Worm (Caenorhabditis elegans) whole organism, L4 larva: ENCODE measurements around the gene srz-97.

Experiments used
- F10B5.3 ChIP-seq: sonication (generic microtip); optimal IDR thresholded peaks from 2 replicates; lab custom pipeline; 2016; ENCODE audit warnings: mild to moderate bottlenecking, missing genetic modification characterization, missing compliant biosample characterization
- F37D6.2 ChIP-seq: sonication (generic microtip); optimal IDR thresholded peaks from 2 replicates; lab custom pipeline; 2016; ENCODE audit warnings: mild to moderate bottlenecking, missing genetic modification characterization, missing compliant biosample characterization
- F49E8.2 ChIP-seq: sonication (generic microtip); optimal IDR thresholded peaks from 2 replicates; lab custom pipeline; 2016; ENCODE audit warnings: missing compliant biosample characterization, mild to moderate bottlenecking, missing genetic modification characterization, borderline replicate concordance
- Y105C5A.15 ChIP-seq: fragments of 200-800 bp; sonication (Bioruptor generic); IDR thresholded peaks from 2 replicates; pipeline ENCODE4 v1.3.6; 2022; ENCODE audit warnings: missing genetic modification characterization, missing compliant biosample characterization
- Y48G9A.11 ChIP-seq: fragments of 200-800 bp; sonication (Bioruptor generic); IDR thresholded peaks from 2 replicates; pipeline ENCODE4 v1.3.6; 2022; ENCODE audit warnings: missing genetic modification reagents, missing genetic modification characterization, missing compliant biosample characterization
- Y5F2A.4 ChIP-seq: fragments of 200-800 bp; sonication (Bioruptor generic); optimal IDR thresholded peaks from 2 replicates; lab custom pipeline; 2018; ENCODE audit warnings: mild to moderate bottlenecking, missing genetic modification characterization, missing compliant biosample characterization
- ZK337.2 ChIP-seq: fragments of 200-800 bp; sonication (Bioruptor generic); IDR thresholded peaks from 2 replicates; pipeline ENCODE4 v1.3.6; 2022; ENCODE audit warnings: missing genetic modification reagents, missing genetic modification characterization, missing compliant biosample characterization
- aha-1 ChIP-seq: fragments of 150-350 bp; peaks from one replicate; lab custom pipeline; 2014; ENCODE audit warnings: missing biosample characterization, missing genetic modification characterization
- ceh-20 ChIP-seq: fragments of 200-800 bp; sonication (Bioruptor generic); IDR thresholded peaks from 2 replicates; pipeline ENCODE4 v1.3.6; 2022; ENCODE audit warnings: missing genetic modification reagents, missing genetic modification characterization, missing compliant biosample characterization
- ceh-82 ChIP-seq: sonication (generic microtip); optimal IDR thresholded peaks from 2 replicates; lab custom pipeline; 2017; ENCODE audit warnings: missing biosample characterization, missing genetic modification characterization
- cey-2 ChIP-seq: sonication (generic microtip); optimal IDR thresholded peaks from 3 replicates; lab custom pipeline; 2017; ENCODE audit warnings: missing genetic modification characterization, mild to moderate bottlenecking, missing compliant biosample characterization, antibody characterized with exemption, borderline replicate concordance; ENCODE audit not compliant: insufficient read depth
- ctbp-1 ChIP-seq: fragments of 200-800 bp; sonication (Bioruptor generic); IDR thresholded peaks from 2 replicates; pipeline ENCODE4 v1.3.6; 2022; ENCODE audit warnings: missing genetic modification reagents, missing genetic modification characterization, missing compliant biosample characterization
- daf-16 ChIP-seq, 3 experiments: sonication (generic microtip); optimal IDR thresholded peaks; 2 replicates each; lab custom pipeline; 2016 to 2017; ENCODE audit warnings: missing genetic modification characterization in 3 of 3, missing genetic modification reagents in 3 of 3, mild to moderate bottlenecking in 2 of 3, missing compliant biosample characterization in 2 of 3, missing biosample characterization in 1 of 3, moderate library complexity in 1 of 3
- daf-19 ChIP-seq: fragments of 200-800 bp; sonication (Bioruptor generic); conservative IDR thresholded peaks from 2 replicates; pipeline ENCODE4 v1.3.6; 2022; ENCODE audit warnings: missing genetic modification characterization, missing compliant biosample characterization
- dmd-6 ChIP-seq: fragments of 200-800 bp; sonication (Bioruptor generic); IDR thresholded peaks from 2 replicates; pipeline ENCODE4 v1.3.6; 2022; ENCODE audit warnings: missing genetic modification reagents, missing genetic modification characterization, missing compliant biosample characterization
- dmd-8 ChIP-seq: fragments of 200-800 bp; sonication (Bioruptor generic); IDR thresholded peaks from 2 replicates; pipeline ENCODE4 v1.3.6; 2022; ENCODE audit warnings: missing genetic modification characterization, missing compliant biosample characterization
- dmd-9 ChIP-seq: fragments of 200-800 bp; sonication (Bioruptor generic); IDR thresholded peaks from 2 replicates; pipeline ENCODE4 v1.3.6; 2022; ENCODE audit warnings: missing genetic modification reagents, missing genetic modification characterization, missing compliant biosample characterization
- dpl-1 ChIP-seq: fragments of 150-350 bp; optimal IDR thresholded peaks from 2 replicates; lab custom pipeline; 2014; ENCODE audit warnings: missing biosample characterization, missing genetic modification reagents, missing genetic modification characterization
- dve-1 ChIP-seq: sonication (generic microtip); optimal IDR thresholded peaks from 2 replicates; lab custom pipeline; 2017; ENCODE audit warnings: antibody characterized with exemption, mild to moderate bottlenecking, missing genetic modification characterization, missing compliant biosample characterization; ENCODE audit not compliant: insufficient read depth
- egl-27 ChIP-seq: sonication (generic microtip); optimal IDR thresholded peaks from 3 replicates; lab custom pipeline; 2017; ENCODE audit warnings: missing biosample characterization, missing genetic modification reagents, missing genetic modification characterization
- hif-1 ChIP-seq, 2 experiments: sonication (generic microtip); optimal IDR thresholded peaks; 2 replicates each; lab custom pipeline; 2016 to 2017; ENCODE audit warnings: missing compliant biosample characterization in 2 of 2, missing genetic modification characterization in 2 of 2, missing genetic modification reagents in 2 of 2, missing genotype in 2 of 2, mild to moderate bottlenecking in 1 of 2
- hlh-11 ChIP-seq: fragments of 200-800 bp; sonication (Bioruptor generic); optimal IDR thresholded peaks from 2 replicates; lab custom pipeline; 2018; ENCODE audit warnings: mild to moderate bottlenecking, missing genetic modification characterization, missing compliant biosample characterization
- hmg-1.1 ChIP-seq: fragments of 200-800 bp; sonication (Bioruptor generic); IDR thresholded peaks from 2 replicates; pipeline ENCODE4 v1.3.6; 2022; ENCODE audit warnings: missing genetic modification reagents, missing genetic modification characterization, missing compliant biosample characterization
- lim-7 ChIP-seq: fragments of 200-800 bp; sonication (Bioruptor generic); IDR thresholded peaks from 2 replicates; pipeline ENCODE4 v1.3.6; 2022; ENCODE audit warnings: missing genetic modification characterization, missing compliant biosample characterization
- lin-13 ChIP-seq: fragments of 150-350 bp; optimal IDR thresholded peaks from 2 replicates; lab custom pipeline; 2014; ENCODE audit warnings: missing biosample characterization, missing genetic modification reagents, missing genetic modification characterization
- lin-15B ChIP-seq: fragments of 150-350 bp; sonication (generic microtip); optimal IDR thresholded peaks from 3 replicates; lab custom pipeline; 2014; ENCODE audit warnings: missing biosample characterization, missing genetic modification characterization
- lin-38 ChIP-seq: fragments of 200-800 bp; sonication (Bioruptor generic); IDR thresholded peaks from 2 replicates; pipeline ENCODE4 v1.3.6; 2022; ENCODE audit warnings: missing genetic modification reagents, missing genetic modification characterization, missing compliant biosample characterization
- lin-39 ChIP-seq: fragments of 150-350 bp; optimal IDR thresholded peaks from 2 replicates; lab custom pipeline; 2014; ENCODE audit warnings: missing biosample characterization, missing genetic modification reagents, missing genetic modification characterization
- lsy-2 ChIP-seq, 2 experiments: fragments of 150-350 bp in 1 of 2; sonication (generic microtip) in 1 of 2; optimal IDR thresholded peaks; 2 replicates each; lab custom pipeline; 2014 to 2017; ENCODE audit warnings: missing biosample characterization in 2 of 2, missing genetic modification characterization in 2 of 2
- mep-1 ChIP-seq: fragments of 150-350 bp; sonication (generic microtip); optimal IDR thresholded peaks from 3 replicates; lab custom pipeline; 2014; ENCODE audit warnings: missing biosample characterization, missing genetic modification characterization
- mes-2 ChIP-seq: sonication (generic microtip); optimal IDR thresholded peaks from 2 replicates; lab custom pipeline; 2016; ENCODE audit warnings: missing genotype, mild to moderate bottlenecking, missing genetic modification characterization, missing compliant biosample characterization; ENCODE audit not compliant: poor library complexity, severe bottlenecking
- nhr-102 ChIP-seq: sonication (generic microtip); optimal IDR thresholded peaks from 2 replicates; lab custom pipeline; 2016; ENCODE audit warnings: mild to moderate bottlenecking, missing genetic modification characterization, moderate library complexity, missing compliant biosample characterization
- nhr-11 ChIP-seq: fragments of 150-350 bp; optimal IDR thresholded peaks from 2 replicates; lab custom pipeline; 2014; ENCODE audit warnings: missing biosample characterization, missing genetic modification characterization
- nhr-111 ChIP-seq: fragments of 200-800 bp; sonication (Bioruptor generic); optimal IDR thresholded peaks from 2 replicates; lab custom pipeline; 2018; ENCODE audit warnings: mild to moderate bottlenecking, missing genetic modification characterization, missing compliant biosample characterization
- nhr-237 ChIP-seq: sonication (generic microtip); optimal IDR thresholded peaks from 2 replicates; lab custom pipeline; 2017; ENCODE audit warnings: missing biosample characterization, missing genetic modification characterization
- nhr-25 ChIP-seq: sonication (generic microtip); optimal IDR thresholded peaks from 2 replicates; lab custom pipeline; 2017; ENCODE audit warnings: missing genetic modification characterization, mild to moderate bottlenecking, missing compliant biosample characterization, antibody characterized with exemption, moderate library complexity, borderline replicate concordance; ENCODE audit not compliant: insufficient read depth
- nhr-42 ChIP-seq: fragments of 200-800 bp; sonication (Bioruptor generic); IDR thresholded peaks from 2 replicates; pipeline ENCODE4 v1.3.6; 2022; ENCODE audit warnings: missing genetic modification characterization, missing compliant biosample characterization
- nhr-6 ChIP-seq: fragments of 150-350 bp; optimal IDR thresholded peaks from 2 replicates; lab custom pipeline; 2014; ENCODE audit warnings: missing biosample characterization, missing genetic modification characterization
- pqm-1 ChIP-seq: sonication (generic microtip); optimal IDR thresholded peaks from 2 replicates; lab custom pipeline; 2017; ENCODE audit warnings: missing biosample characterization, missing genetic modification characterization
- rbr-2 ChIP-seq: sonication (generic microtip); optimal IDR thresholded peaks from 2 replicates; lab custom pipeline; 2016; ENCODE audit warnings: missing genotype, missing genetic modification characterization, missing compliant biosample characterization
- snpc-1.2 ChIP-seq: fragments of 200-800 bp; sonication (Bioruptor generic); IDR thresholded peaks from 2 replicates; pipeline ENCODE4 v1.3.6; 2022; ENCODE audit warnings: missing genetic modification reagents, missing genetic modification characterization, missing compliant biosample characterization
- tag-97 ChIP-seq: fragments of 200-800 bp; sonication (Bioruptor generic); IDR thresholded peaks from 2 replicates; pipeline ENCODE4 v1.3.6; 2022; ENCODE audit warnings: missing genetic modification characterization, missing compliant biosample characterization
- unc-130 ChIP-seq: sonication (generic microtip); optimal IDR thresholded peaks from 2 replicates; lab custom pipeline; 2016; ENCODE audit warnings: missing genetic modification reagents, missing genetic modification characterization, missing compliant biosample characterization
- unc-62 ChIP-seq, 3 experiments: fragments of 150-350 bp in 1 of 3; sonication (generic microtip); optimal IDR thresholded peaks in 2 of 3; peaks in 1 of 3; 1 replicate in 1 of 3; 2 replicates in 2 of 3; lab custom pipeline; 2014 to 2017; ENCODE audit warnings: missing biosample characterization in 3 of 3, missing genetic modification characterization in 3 of 3, missing genetic modification reagents in 3 of 3, missing genotype in 1 of 3
- zfp-2 ChIP-seq: sonication (generic microtip); optimal IDR thresholded peaks from 2 replicates; lab custom pipeline; 2016; ENCODE audit warnings: mild to moderate bottlenecking, missing genetic modification characterization, missing compliant biosample characterization
- zfp-3 ChIP-seq: fragments of 200-800 bp; sonication (Bioruptor generic); conservative IDR thresholded peaks from 2 replicates; pipeline ENCODE4 v1.3.6; 2022; ENCODE audit warnings: missing genetic modification reagents, missing genetic modification characterization, missing compliant biosample characterization
- ztf-7 ChIP-seq: fragments of 150-350 bp; optimal IDR thresholded peaks from 2 replicates; lab custom pipeline; 2014; ENCODE audit warnings: missing biosample characterization, missing genetic modification characterization

The srz-97 gene

DNA sequence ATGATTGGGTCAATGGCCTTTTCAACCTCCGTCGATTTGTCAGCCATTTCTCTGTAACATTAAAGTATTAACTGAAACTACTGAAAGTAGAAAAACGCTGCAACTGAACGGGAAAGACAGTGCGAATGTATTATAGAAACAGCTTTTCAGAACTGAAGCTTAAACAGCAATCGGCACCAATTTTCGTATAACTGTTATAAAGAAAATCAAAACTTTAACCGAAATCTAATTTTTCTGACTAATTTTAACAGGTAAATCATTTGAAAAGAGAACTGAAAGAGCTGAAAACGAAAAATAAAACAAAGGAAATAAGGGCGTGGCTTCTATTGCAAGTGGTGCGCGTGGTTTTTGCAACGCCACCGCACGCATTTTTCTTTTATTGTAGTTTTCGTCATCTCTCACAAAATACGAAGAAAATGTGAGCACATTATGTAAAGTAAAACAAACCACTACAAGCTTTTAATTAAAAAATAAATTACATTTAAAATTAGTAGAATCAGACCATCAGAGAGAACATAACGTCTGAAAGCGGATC is 43.0 kb downstream of the srz-97 start, which contains the start of gene rrsr-1 (continued):
- TF ChIP-seq ctbp-1 (no peak), lim-7 (GFP tag; lab: Robert Waterston, UW) (no peak), lin-13 (peak; percentile 18), snpc-1.2 (GFP tag; lab: Robert Waterston, UW) (no peak), hmg-1.1 (GFP tag; lab: Robert Waterston, UW) (peak; percentile 40; the same call in 1 of the 2 replicates), dve-1 (no peak), unc-130 (peak; percentile 36), nhr-237 (tag; lab: Kevin White, UChicago) (no peak), mep-1 (tag; lab: Kevin White, UChicago) (no peak), nhr-6 (peak; percentile 86), Y5F2A.4 (GFP tag; lab: Kevin White, UChicago) (no peak), mes-2 (tag; lab: Kevin White, UChicago) (peak; percentile 88), nhr-111 (no peak)

DNA sequence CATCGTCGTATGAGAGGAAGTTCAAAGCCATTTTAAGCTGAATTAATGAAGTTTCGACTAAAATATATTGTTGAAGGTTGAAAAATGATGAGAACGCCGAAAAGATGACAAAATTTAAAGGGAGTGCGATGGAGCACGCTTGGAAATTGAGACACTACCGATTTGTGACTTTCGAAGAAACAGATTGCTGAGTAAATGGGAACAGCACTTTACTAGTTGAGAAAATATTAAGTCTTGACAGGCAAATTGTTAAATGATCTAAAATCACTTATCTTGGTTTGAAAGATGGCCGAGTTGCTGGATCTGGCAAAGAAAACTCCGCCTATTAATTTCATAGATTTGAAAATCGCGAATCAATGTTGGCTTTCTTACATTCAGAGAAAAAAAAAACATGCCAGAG is 44.8 kb downstream of the srz-97 start, which contains the start of gene rpoa-12:
Gene rpoa-12 (minus strand): TSS at position 37 of the 400 bp plus-strand sequence.
- TF ChIP-seq zfp-3 (no peak), Y105C5A.15 (GFP tag; lab: Robert Waterston, UW) (no peak), hif-1 (tag; optimal IDR thresholded peaks at IDR 0.05; lab: Kevin White, UChicago) (peak in 1 of 2 experiments; percentile 74), ceh-20 (GFP tag; lab: Robert Waterston, UW) (no peak), hlh-11 (tag; lab: Kevin White, UChicago) (no peak), nhr-25 (peak; percentile 16), daf-16 (GFP tag; optimal IDR thresholded peaks at IDR 0.05; lab: Kevin White, UChicago) (no peak), daf-16 (tag; optimal IDR thresholded peaks at IDR 0.05; lab: Kevin White, UChicago) (peak; percentile 17), aha-1 (tag; lab: Kevin White, UChicago) (no peak), dpl-1 (GFP tag; lab: Kevin White, UChicago) (peak; percentile 28), pqm-1 (tag; lab: Kevin White, UChicago) (no peak), mes-2 (tag; lab: Kevin White, UChicago) (peak; percentile 77), F37D6.2 (peak; percentile 23), ceh-82 (tag; lab: Kevin White, UChicago) (no peak), lin-39 (tag; lab: Kevin White, UChicago) (no peak), hmg-1.1 (GFP tag; lab: Robert Waterston, UW) (no peak), lsy-2 (tag; optimal IDR thresholded peaks at IDR 0.05; lab: Kevin White, UChicago) (peak in 1 of 2 experiments; percentile 42), lin-38 (peak; percentile 68), rbr-2 (peak; percentile 21), nhr-6 (peak; percentile 64), cey-2 (tag; lab: Kevin White, UChicago) (no peak), unc-130 (peak; percentile 47), dmd-8 (GFP tag; lab: Robert Waterston, UW) (no peak), F49E8.2 (no peak)

DNA sequence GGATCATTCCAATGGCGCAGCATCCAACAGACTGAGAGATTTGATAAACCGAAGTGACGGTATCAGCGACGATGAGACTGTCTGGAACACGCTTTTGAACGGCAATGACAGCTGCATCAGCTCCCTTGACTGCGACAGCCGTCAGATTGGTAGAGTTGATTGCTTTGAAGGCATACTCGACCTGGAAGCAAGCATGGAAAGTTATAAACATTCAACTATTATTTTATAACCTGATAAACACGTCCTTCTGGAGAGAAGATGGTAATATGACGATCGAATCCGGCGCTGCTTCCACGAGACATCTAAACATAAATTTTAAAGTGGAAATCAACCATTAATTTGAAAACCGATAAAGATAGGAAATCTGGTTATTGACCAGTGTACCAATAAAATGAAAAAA is 45.7 kb downstream of the srz-97 start, which contains the start of gene pas-1:
Gene pas-1 (minus strand): TSS at position 302 of the 400 bp plus-strand sequence.
- no peak for TF ChIP-seq dmd-9 (GFP tag; lab: Robert Waterston, UW)
- no peak for TF ChIP-seq lin-15B (tag; lab: Kevin White, UChicago)
- no peak for TF ChIP-seq dmd-6 (GFP tag; lab: Robert Waterston, UW)
- TF ChIP-seq ZK337.2 (GFP tag; lab: Robert Waterston, UW): no peak
- TF ChIP-seq nhr-42 (GFP tag; lab: Robert Waterston, UW): no peak
- TF ChIP-seq daf-19 (GFP tag; lab: Robert Waterston, UW): no peak
- TF ChIP-seq rbr-2: no peak
- TF ChIP-seq zfp-2 (tag; lab: Kevin White, UChicago): no peak
- TF ChIP-seq unc-62 (GFP tag; optimal IDR thresholded peaks at IDR 0.05 in 1 of 2; lab: Kevin White, UChicago): no peak
- no peak for TF ChIP-seq unc-62 (tag; optimal IDR thresholded peaks at IDR 0.05; lab: Kevin White, UChicago)
- no peak for TF ChIP-seq nhr-11 (tag; lab: Kevin White, UChicago)
- peak; percentile 29 for TF ChIP-seq nhr-102 (tag; lab: Kevin White, UChicago)
- TF ChIP-seq Y48G9A.11: peak; percentile 15; the same call in 1 of the 2 replicates
- no peak for TF ChIP-seq F10B5.3 (tag; lab: Kevin White, UChicago)
- TF ChIP-seq ztf-7 (tag; lab: Kevin White, UChicago): no peak
- TF ChIP-seq cey-2 (tag; lab: Kevin White, UChicago): no peak
- TF ChIP-seq egl-27 (tag; lab: Kevin White, UChicago): no peak
- peak; percentile 60 for TF ChIP-seq lin-38
- no peak for TF ChIP-seq tag-97 (GFP tag; lab: Robert Waterston, UW)
